Worm (Caenorhabditis elegans): ENCODE data around the gene W02F12.2.

ce11 chrV:6658765-6659164 lies 38.7 kb downstream of the W02F12.2 start:
- TF ChIP-seq unc-130 (GFP tag; optimal IDR thresholded peaks at IDR 0.05) (no peak), pha-4 (GFP tag; IDR thresholded peaks at IDR 0.05) (no peak), pha-4 (tag; optimal IDR thresholded peaks at IDR 0.05) (no peak), lsy-2 (tag; optimal IDR thresholded peaks at IDR 0.05) (peak in 1 of 2 experiments; percentile 19), snpc-1.2 (GFP tag; IDR thresholded peaks at IDR 0.05) (no peak)

Data from whole organism, L4 larva.